Worm (Caenorhabditis elegans): Measurements from ENCODE around the gene F54B11.8.
A peak's percentile ranks its signal among the peaks of the same experiment; 100 is the strongest.

The F54B11.8 gene

ce11 chrX:13638351-13638958 lies 34.7 kb upstream of the F54B11.8 start (continued):
- TF ChIP-seq unc-30 (tag; optimal IDR thresholded peaks at IDR 0.05) = no peak
- TF ChIP-seq fkh-10 (GFP tag; optimal IDR thresholded peaks at IDR 0.05) = no peak

- TF ChIP-seq nhr-71 (tag; optimal IDR thresholded peaks at IDR 0.05) (peak; percentile 41), ces-1 (GFP tag; optimal IDR thresholded peaks at IDR 0.05) (no peak), snu-23 (GFP tag; optimal IDR thresholded peaks at IDR 0.05) (peak; percentile 22), nhr-85 (tag) (no peak), aha-1 (tag; optimal IDR thresholded peaks at IDR 0.05) (no peak), lin-14 (GFP tag; optimal IDR thresholded peaks at IDR 0.05) (peak; percentile 30), lsy-2 (tag; optimal IDR thresholded peaks at IDR 0.05) (peak in 1 of 2 experiments; percentile 9), egl-13 (tag; optimal IDR thresholded peaks at IDR 0.05) (no peak), mep-1 (tag; optimal IDR thresholded peaks at IDR 0.05) (no peak), isw-1 (GFP tag; IDR thresholded peaks at IDR 0.05) (no peak), elt-2 (tag; optimal IDR thresholded peaks at IDR 0.05) (no peak), unc-30 (tag; optimal IDR thresholded peaks at IDR 0.05) (no peak), lir-3 (tag; optimal IDR thresholded peaks at IDR 0.05; ENCODE audit: poor library complexity) (no peak), lin-39 (tag; optimal IDR thresholded peaks at IDR 0.05) (no peak), rnt-1 (tag; optimal IDR thresholded peaks at IDR 0.05) (peak; percentile 58), swsn-7 (tag; optimal IDR thresholded peaks at IDR 0.05) (no peak), nhr-47 (tag; optimal IDR thresholded peaks at IDR 0.05) (no peak), tlp-1 (tag; optimal IDR thresholded peaks at IDR 0.05) (no peak), nhr-28 (tag; optimal IDR thresholded peaks at IDR 0.05) (no peak)
Measured at ce11 chrX:13637526-13637925, 33.8 kb upstream of the F54B11.8 start.

- TF ChIP-seq nhr-77 (tag; optimal IDR thresholded peaks at IDR 0.05) = no peak
- no peak for TF ChIP-seq xbp-1 (tag; optimal IDR thresholded peaks at IDR 0.05)
- TF ChIP-seq nhr-85 (tag) = no peak
- TF ChIP-seq tbx-2 (tag; optimal IDR thresholded peaks at IDR 0.05) = no peak
- TF ChIP-seq fos-1 (tag; optimal IDR thresholded peaks at IDR 0.05) = no peak
- TF ChIP-seq jun-1 (tag; optimal IDR thresholded peaks at IDR 0.05) = no peak
- no peak for TF ChIP-seq C04F5.9 (tag; optimal IDR thresholded peaks at IDR 0.05)
- no peak for TF ChIP-seq fkh-4 (tag; optimal IDR thresholded peaks at IDR 0.05; ENCODE audit: borderline replicate concordance)
- no peak for TF ChIP-seq ama-1 (optimal IDR thresholded peaks at IDR 0.05)
- TF ChIP-seq zag-1 (tag; optimal IDR thresholded peaks at IDR 0.05) = no peak
- TF ChIP-seq pax-3 (tag; optimal IDR thresholded peaks at IDR 0.05) = no peak
- peak; percentile 56 for TF ChIP-seq rnt-1 (tag; optimal IDR thresholded peaks at IDR 0.05)
- TF ChIP-seq hlh-4 (tag; optimal IDR thresholded peaks at IDR 0.05) = no peak
- no peak for TF ChIP-seq snpc-4 (tag; optimal IDR thresholded peaks at IDR 0.05)
- no peak for TF ChIP-seq sox-4 (tag; optimal IDR thresholded peaks at IDR 0.05)
- no peak for TF ChIP-seq lin-13 (GFP tag; optimal IDR thresholded peaks at IDR 0.05)
- no peak for TF ChIP-seq mep-1 (tag; optimal IDR thresholded peaks at IDR 0.05)
- peak; percentile 52 for TF ChIP-seq nhr-71 (tag; optimal IDR thresholded peaks at IDR 0.05)
- TF ChIP-seq C34B4.2 (tag; optimal IDR thresholded peaks at IDR 0.05) = no peak
- no peak for TF ChIP-seq lin-39 (tag; optimal IDR thresholded peaks at IDR 0.05)
- no peak for TF ChIP-seq unc-130 (tag; optimal IDR thresholded peaks at IDR 0.05)
- TF ChIP-seq isw-1 (GFP tag; IDR thresholded peaks at IDR 0.05) = no peak
- TF ChIP-seq sup-37 (GFP tag; optimal IDR thresholded peaks at IDR 0.05) = no peak
- TF ChIP-seq efl-1 (optimal IDR thresholded peaks at IDR 0.05) = no peak
- no peak for TF ChIP-seq efl-1 (GFP tag; optimal IDR thresholded peaks at IDR 0.05 in 1 of 2)
- no peak for TF ChIP-seq egl-13 (tag; optimal IDR thresholded peaks at IDR 0.05)
- TF ChIP-seq pqm-1 (tag; optimal IDR thresholded peaks at IDR 0.05) = no peak
- TF ChIP-seq lin-14 (GFP tag; optimal IDR thresholded peaks at IDR 0.05) = peak; percentile 61
- no peak for TF ChIP-seq unc-30 (tag; optimal IDR thresholded peaks at IDR 0.05)
- peak; percentile 33; the same call in 1 of the 2 replicates for TF ChIP-seq nhr-19 (GFP tag; conservative IDR thresholded peaks at IDR 0.05)
- no peak for TF ChIP-seq tlp-1 (tag; optimal IDR thresholded peaks at IDR 0.05)
- TF ChIP-seq unc-98 (GFP tag; IDR thresholded peaks at IDR 0.05) = no peak
- peak; percentile 65 for TF ChIP-seq fkh-10 (GFP tag; optimal IDR thresholded peaks at IDR 0.05)
- no peak for TF ChIP-seq dpl-1 (GFP tag; optimal IDR thresholded peaks at IDR 0.05)
- no peak for TF ChIP-seq blmp-1 (tag; optimal IDR thresholded peaks at IDR 0.05)
- TF ChIP-seq ets-5 (GFP tag; IDR thresholded peaks at IDR 0.05) = no peak
- TF ChIP-seq swsn-7 (tag; optimal IDR thresholded peaks at IDR 0.05) = no peak
- no peak for TF ChIP-seq efl-3 (GFP tag; optimal IDR thresholded peaks at IDR 0.05)
- TF ChIP-seq grh-1 (GFP tag; IDR thresholded peaks at IDR 0.05) = no peak
- no peak for TF ChIP-seq zip-4 (GFP tag; optimal IDR thresholded peaks at IDR 0.05)
Measured at ce11 chrX:13633876-13634479, 30.3 kb upstream of the F54B11.8 start.
